Fruit fly (Drosophila melanogaster): ENCODE results near the gene rudhira.

Gene rudhira

DNA sequence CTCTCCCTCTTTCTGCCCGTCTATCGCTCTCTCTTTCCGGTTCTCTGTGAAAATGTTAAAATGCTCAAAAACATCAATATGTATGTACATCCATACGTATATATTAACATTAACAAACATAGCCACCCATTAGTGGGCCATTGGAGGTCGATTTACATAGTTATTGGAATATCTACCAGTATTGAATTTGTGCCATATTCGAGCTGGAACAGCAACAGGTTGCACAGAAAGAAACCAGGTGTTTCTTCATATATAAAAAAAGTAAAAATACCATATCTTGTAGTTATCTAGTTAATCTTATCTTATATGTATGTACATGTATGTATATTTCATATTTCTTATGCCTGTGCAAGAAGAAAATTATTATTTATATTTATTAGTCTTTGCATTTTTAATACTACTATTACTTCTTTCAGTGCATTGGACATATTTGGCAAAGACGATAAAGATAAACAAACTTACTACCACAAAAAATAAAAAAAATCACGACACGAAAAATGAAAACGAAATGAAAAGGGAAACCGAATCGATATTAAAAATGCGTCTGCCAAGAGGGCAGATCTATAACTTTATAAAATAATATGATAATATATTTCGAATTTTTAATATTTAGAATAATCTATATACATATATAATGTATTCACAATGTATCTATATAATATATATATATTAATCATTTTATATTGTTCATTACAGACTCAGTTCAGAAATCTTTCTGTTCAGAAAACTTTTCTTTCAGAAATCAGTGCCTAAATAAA, 32.0 kb downstream of the rudhira start (continued):
- TF ChIP-seq CG17612 (GFP tag; IDR thresholded peaks at IDR 0.05) (no peak), vvl (GFP tag; IDR thresholded peaks at IDR 0.05) (peak; percentile 85), Drgx (GFP tag; IDR thresholded peaks at IDR 0.05) (no peak), Asciz (GFP tag; optimal IDR thresholded peaks at IDR 0.05) (peak; percentile 63), pan (optimal IDR thresholded peaks at IDR 0.05) (no peak), pan (GFP tag; optimal IDR thresholded peaks at IDR 0.05 in 1 of 2, IDR thresholded peaks at IDR 0.05 in 1 of 2) (peak in 1 of 2 experiments; percentile 52), CG7556 (GFP tag; optimal IDR thresholded peaks at IDR 0.05) (peak; percentile 30), lilli (GFP tag; optimal IDR thresholded peaks at IDR 0.05) (no peak), CG9797 (GFP tag; optimal IDR thresholded peaks at IDR 0.05) (no peak), CG15514 (GFP tag; optimal IDR thresholded peaks at IDR 0.05) (peak; percentile 7), Blimp-1 (GFP tag; optimal IDR thresholded peaks at IDR 0.05) (peak; percentile 65), fd3F (GFP tag; optimal IDR thresholded peaks at IDR 0.05) (peak; percentile 60), Fer1 (GFP tag; optimal IDR thresholded peaks at IDR 0.05) (peak; percentile 42), Hsf (GFP tag; optimal IDR thresholded peaks at IDR 0.05) (no peak), ci (GFP tag; IDR thresholded peaks at IDR 0.05) (no peak), zf30C (GFP tag; optimal IDR thresholded peaks at IDR 0.05) (no peak), Kr (GFP tag; optimal IDR thresholded peaks at IDR 0.05) (no peak), Vsx1 (GFP tag; optimal IDR thresholded peaks at IDR 0.05) (peak; percentile 36), repo (GFP tag; optimal IDR thresholded peaks at IDR 0.05) (no peak), CG10543 (GFP tag; optimal IDR thresholded peaks at IDR 0.05) (no peak), Dad (GFP tag; optimal IDR thresholded peaks at IDR 0.05) (no peak), bab2 (GFP tag; optimal IDR thresholded peaks at IDR 0.05) (no peak), CG6689 (GFP tag; IDR thresholded peaks at IDR 0.05) (peak; percentile 40), CG2678 (tag; optimal IDR thresholded peaks at IDR 0.05) (peak; percentile 69), hbn (GFP tag; IDR thresholded peaks at IDR 0.05; ENCODE audit: partially characterized antibody) (no peak), Gsc (GFP tag; IDR thresholded peaks at IDR 0.05) (no peak), jing (GFP tag; optimal IDR thresholded peaks at IDR 0.05) (no peak), yki (optimal IDR thresholded peaks at IDR 0.05) (no peak), ttk (GFP tag; IDR thresholded peaks at IDR 0.05) (no peak), CG31365 (tag; optimal IDR thresholded peaks at IDR 0.05) (no peak), Sox102F (GFP tag; optimal IDR thresholded peaks at IDR 0.05) (peak; percentile 79), CG12769 (tag; optimal IDR thresholded peaks at IDR 0.05) (peak; percentile 40), al (GFP tag; IDR thresholded peaks at IDR 0.05) (0 out of 2 replicates have a peak, but pooled peaks have one; percentile 32), CG8089 (GFP tag; optimal IDR thresholded peaks at IDR 0.05) (no peak), CG13296 (GFP tag; optimal IDR thresholded peaks at IDR 0.05) (peak; percentile 23), eve (GFP tag; optimal IDR thresholded peaks at IDR 0.05) (no peak), Hr3 (GFP tag; optimal IDR thresholded peaks at IDR 0.05) (peak; percentile 6), Ets65A (GFP tag) (no peak), slp2 (GFP tag; optimal IDR thresholded peaks at IDR 0.05) (no peak), CG10431 (GFP tag; optimal IDR thresholded peaks at IDR 0.05) (no peak), CG12071 (GFP tag; optimal IDR thresholded peaks at IDR 0.05) (peak; percentile 4), stc (GFP tag; IDR thresholded peaks at IDR 0.05) (peak; percentile 77), CG13775 (GFP tag; optimal IDR thresholded peaks at IDR 0.05) (no peak), CG7786 (GFP tag; optimal IDR thresholded peaks at IDR 0.05) (no peak), en (GFP tag; optimal IDR thresholded peaks at IDR 0.05) (no peak), CG33557 (GFP tag; optimal IDR thresholded peaks at IDR 0.05) (no peak), CG9727 (GFP tag; optimal IDR thresholded peaks at IDR 0.05) (peak; percentile 16), twi (tag; optimal IDR thresholded peaks at IDR 0.05) (no peak), CG16863 (GFP tag; optimal IDR thresholded peaks at IDR 0.05) (no peak), dysf (GFP tag; IDR thresholded peaks at IDR 0.05) (peak; percentile 46; the same call in 1 of the 3 replicates), CG18599 (GFP tag; optimal IDR thresholded peaks at IDR 0.05) (no peak)

All from whole organism, embryonic.